Worm (Caenorhabditis elegans) whole organism, L3 larva: ENCODE results near the gene F02E11.3.

Source experiments
- nfya-1 ChIP-seq: sonication (generic microtip); optimal IDR thresholded peaks from 2 replicates; lab custom pipeline; 2017; ENCODE audit warnings: missing genetic modification characterization, mild to moderate bottlenecking, missing compliant biosample characterization, antibody characterized with exemption, moderate library complexity; ENCODE audit not compliant: insufficient read depth
- nhr-11 ChIP-seq: fragments of 150-350 bp; optimal IDR thresholded peaks from 2 replicates; lab custom pipeline; 2014; ENCODE audit warnings: missing biosample characterization, missing genetic modification characterization
- nhr-25 ChIP-seq: sonication (generic microtip); optimal IDR thresholded peaks from 2 replicates; lab custom pipeline; 2017; ENCODE audit warnings: missing biosample characterization, missing genetic modification characterization
- skn-1 ChIP-seq: fragments of 150-350 bp; optimal IDR thresholded peaks from 2 replicates; lab custom pipeline; 2014; ENCODE audit warnings: missing biosample characterization, missing genetic modification characterization
- snpc-4 ChIP-seq: fragments of 150-350 bp; optimal IDR thresholded peaks from 2 replicates; lab custom pipeline; 2014; ENCODE audit warnings: missing biosample characterization, missing genetic modification characterization

DNA sequence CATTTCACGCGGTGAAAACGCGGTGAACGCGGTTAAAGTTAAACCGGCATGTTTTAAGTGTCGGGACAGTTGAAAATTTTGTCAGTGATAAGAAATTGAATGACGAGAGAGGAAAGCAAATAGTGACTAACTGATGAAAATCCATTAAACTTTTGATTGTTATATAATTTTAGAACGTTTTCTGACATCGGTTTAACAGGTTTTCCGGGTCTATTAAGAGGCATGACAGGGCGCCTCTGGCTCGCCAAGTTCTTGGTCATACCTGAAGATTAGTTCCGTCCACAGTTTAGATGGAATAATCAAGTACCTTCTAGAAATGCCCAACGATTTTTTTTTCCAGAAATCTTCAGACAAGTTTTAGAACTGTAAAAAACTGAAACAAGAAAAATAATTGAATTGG is 48.4 kb upstream of the F02E11.3 start, which contains the start of gene Y46D2A.2:
- TF ChIP-seq nhr-11 (tag; lab: Kevin White, UChicago) (no peak), snpc-4 (no peak), skn-1 (tag; lab: Kevin White, UChicago) (no peak), nfya-1 (tag; lab: Kevin White, UChicago) (no peak), nhr-25 (no peak)
